Worm (Caenorhabditis elegans): ENCODE measurements around the gene T10B5.8.

The T10B5.8 gene

ce11 chrV:1878030-1878429 is 36.2 kb downstream of the T10B5.8 start:
- TF ChIP-seq K11D2.4 (GFP tag; IDR thresholded peaks at IDR 0.05) (no peak), F57A8.1 (GFP tag; optimal IDR thresholded peaks at IDR 0.05) (no peak), tbp1 (GFP tag; optimal IDR thresholded peaks at IDR 0.05) (no peak), mcd-1 (GFP tag; IDR thresholded peaks at IDR 0.05) (0 out of 2 replicates have a peak, but pooled peaks have one; percentile 13), nfya-2 (GFP tag; IDR thresholded peaks at IDR 0.05) (no peak), bed-1 (GFP tag; IDR thresholded peaks at IDR 0.05) (no peak), madf-6 (GFP tag; IDR thresholded peaks at IDR 0.05) (no peak), madf-10 (tag; optimal IDR thresholded peaks at IDR 0.05) (no peak), F22D6.2 (tag; optimal IDR thresholded peaks at IDR 0.05) (no peak), tlf-1 (GFP tag; optimal IDR thresholded peaks at IDR 0.05) (no peak), fkh-3 (tag; optimal IDR thresholded peaks at IDR 0.05) (no peak), zfh-2 (GFP tag; conservative IDR thresholded peaks at IDR 0.05) (peak; percentile 71)

DNA sequence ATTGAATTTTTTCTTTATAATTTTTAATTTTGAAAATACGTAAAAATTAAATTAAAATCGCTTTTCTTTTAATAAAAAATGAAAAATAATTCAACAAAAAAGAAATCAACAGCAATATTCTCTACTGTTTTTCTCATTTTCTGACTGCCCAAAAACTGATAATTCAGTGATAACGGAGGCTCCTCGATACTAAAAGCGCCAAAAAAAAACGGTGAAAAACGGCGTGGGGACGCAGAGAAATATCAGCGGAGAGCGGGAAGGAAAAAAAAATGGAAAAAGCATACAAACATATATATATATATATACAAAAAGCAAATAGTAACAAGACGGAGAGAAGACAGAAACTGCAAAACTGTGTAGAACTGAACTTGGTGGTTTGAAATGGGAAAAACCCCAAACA is 41.3 kb downstream of the T10B5.8 start:
- TF ChIP-seq nhr-80 (tag; optimal IDR thresholded peaks at IDR 0.05): peak; percentile 61
- no peak for TF ChIP-seq mcd-1 (GFP tag; IDR thresholded peaks at IDR 0.05)
- no peak for TF ChIP-seq ztf-25 (GFP tag; IDR thresholded peaks at IDR 0.05)
- no peak for TF ChIP-seq egl-18 (GFP tag; IDR thresholded peaks at IDR 0.05)
- TF ChIP-seq nfya-2 (GFP tag; IDR thresholded peaks at IDR 0.05): no peak
- TF ChIP-seq F39B2.1 (GFP tag; IDR thresholded peaks at IDR 0.05): no peak
- TF ChIP-seq sea-2 (GFP tag; IDR thresholded peaks at IDR 0.05): no peak
- TF ChIP-seq lsl-1 (GFP tag; optimal IDR thresholded peaks at IDR 0.05): no peak
- no peak for TF ChIP-seq cebp-1 (GFP tag; IDR thresholded peaks at IDR 0.05)
- TF ChIP-seq cebp-1 (tag; optimal IDR thresholded peaks at IDR 0.05): peak; percentile 32

- TF ChIP-seq bed-2 (GFP tag; IDR thresholded peaks at IDR 0.05): no peak
- no peak for TF ChIP-seq Y53F4B.3 (GFP tag; IDR thresholded peaks at IDR 0.05)
- no peak for TF ChIP-seq Y79H2A.3 (GFP tag; conservative IDR thresholded peaks at IDR 0.05)
- TF ChIP-seq dpl-1 (GFP tag; optimal IDR thresholded peaks at IDR 0.05): no peak
- TF ChIP-seq F33H1.4 (GFP tag; IDR thresholded peaks at IDR 0.05): no peak
- no peak for TF ChIP-seq chd-7 (tag; optimal IDR thresholded peaks at IDR 0.05)
- TF ChIP-seq nfya-1 (tag; optimal IDR thresholded peaks at IDR 0.05; ENCODE audit: borderline replicate concordance, insufficient read depth): no peak
- no peak for TF ChIP-seq xnd-1 (tag; optimal IDR thresholded peaks at IDR 0.05)
- no peak for TF ChIP-seq nhr-80 (tag; optimal IDR thresholded peaks at IDR 0.05)
- TF ChIP-seq hmg-1.2 (GFP tag; IDR thresholded peaks at IDR 0.05): no peak
Observed at ce11 chrV:1886997-1887396, 45.2 kb downstream of the T10B5.8 start.

DNA sequence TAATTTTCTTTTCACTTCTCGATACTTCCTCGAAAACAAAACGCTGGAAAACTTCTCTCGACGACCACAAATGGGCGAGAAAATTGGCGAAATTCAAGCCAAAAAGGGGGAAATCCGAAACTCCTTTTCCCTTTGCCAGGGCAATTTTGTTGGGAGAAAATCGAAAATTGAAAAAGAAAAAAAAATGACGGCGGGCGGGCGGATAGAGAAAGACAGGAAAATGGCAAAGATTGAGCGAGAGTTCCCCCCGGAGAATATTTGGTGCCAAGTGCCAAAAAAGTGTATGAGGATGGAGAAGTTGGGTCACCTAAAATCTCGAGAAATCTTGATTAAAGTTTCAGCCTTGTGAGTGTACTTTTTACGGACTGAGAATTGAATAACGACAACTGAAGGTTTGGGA is 46.5 kb downstream of the T10B5.8 start:
- no peak for TF ChIP-seq ztf-18 (tag; optimal IDR thresholded peaks at IDR 0.05)
- no peak for TF ChIP-seq unc-130 (GFP tag; optimal IDR thresholded peaks at IDR 0.05)
- TF ChIP-seq hmg-20 (GFP tag; IDR thresholded peaks at IDR 0.05): no peak
- no peak for TF ChIP-seq madf-8 (GFP tag; conservative IDR thresholded peaks at IDR 0.05)
- peak; percentile 34; the same call in 1 of the 2 replicates for TF ChIP-seq zfh-2 (GFP tag; conservative IDR thresholded peaks at IDR 0.05)

DNA sequence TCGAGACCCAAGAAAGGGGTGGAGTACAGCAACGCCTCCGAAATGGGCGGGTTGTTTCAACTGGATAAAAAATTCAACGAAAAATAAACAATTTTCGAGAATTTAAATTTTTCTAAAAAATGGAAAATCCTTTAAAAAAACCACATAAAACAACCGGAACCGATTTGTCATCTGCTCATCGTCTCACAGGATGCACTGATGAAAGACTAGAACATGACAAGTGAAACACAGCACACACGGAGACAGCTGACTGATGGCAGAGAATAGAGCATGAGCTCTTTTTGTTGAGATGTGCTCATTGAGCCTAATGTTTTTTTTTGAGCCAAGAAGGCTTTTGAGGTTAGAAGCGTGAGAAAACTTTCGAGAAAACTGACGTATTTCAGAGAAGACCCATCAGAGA is 48.2 kb downstream of the T10B5.8 start:
- TF ChIP-seq K12H6.12 (tag; optimal IDR thresholded peaks at IDR 0.05) (no peak), madf-8 (GFP tag; conservative IDR thresholded peaks at IDR 0.05) (no peak), unc-62 (GFP tag; optimal IDR thresholded peaks at IDR 0.05) (no peak), cebp-1 (GFP tag; IDR thresholded peaks at IDR 0.05) (no peak), cebp-1 (tag; optimal IDR thresholded peaks at IDR 0.05) (peak; percentile 26), lsl-1 (GFP tag; optimal IDR thresholded peaks at IDR 0.05) (no peak)

All from whole organism, young adult.